Fruit fly (Drosophila melanogaster) whole organism, embryonic: ENCODE results near the gene sdk.

Source experiments
- CG11456 ChIP-seq: fragments of 200-800 bp; sonication (Bioruptor generic); IDR thresholded peaks from 3 replicates; pipeline ENCODE4 v1.3.6; 2022; ENCODE audit warnings: missing biosample characterization, missing genetic modification characterization
- CG12155 ChIP-seq: fragments of 200-800 bp; sonication (Bioruptor generic); optimal IDR thresholded peaks from 3 replicates; lab custom pipeline; 2016; ENCODE audit warnings: missing biosample characterization, missing genetic modification characterization
- CG13424 ChIP-seq: fragments of 200-800 bp; sonication (Bioruptor generic); optimal IDR thresholded peaks from 2 replicates; lab custom pipeline; 2019; ENCODE audit warnings: missing biosample characterization, mild to moderate bottlenecking, missing genetic modification characterization, moderate library complexity
- CG14014 ChIP-seq: fragments of 200-800 bp; sonication (Bioruptor generic); IDR thresholded peaks from 2 replicates; pipeline ENCODE4 v1.3.6; 2022; ENCODE audit warnings: missing biosample characterization, missing genetic modification characterization
- CG14710 ChIP-seq: fragments of 200-800 bp; sonication (Bioruptor generic); optimal IDR thresholded peaks from 3 replicates; lab custom pipeline; 2019; ENCODE audit warnings: missing biosample characterization, mild to moderate bottlenecking, missing genetic modification characterization, moderate library complexity
- CG14860 ChIP-seq: fragments of 200-800 bp; sonication (Bioruptor generic); IDR thresholded peaks from 3 replicates; pipeline ENCODE4 v1.3.6; 2022; ENCODE audit warnings: missing biosample characterization, missing genetic modification characterization; ENCODE audit not compliant: partially characterized antibody
- CG15269 ChIP-seq: fragments of 200-800 bp; sonication (Bioruptor generic); optimal IDR thresholded peaks from 2 replicates; lab custom pipeline; 2018; ENCODE audit warnings: missing biosample characterization, mild to moderate bottlenecking, missing genetic modification characterization, moderate library complexity
- CG2116 ChIP-seq: fragments of 200-800 bp; sonication (Bioruptor generic); optimal IDR thresholded peaks from 3 replicates; lab custom pipeline; 2018; ENCODE audit warnings: missing biosample characterization, mild to moderate bottlenecking, missing genetic modification characterization
- CG2129 ChIP-seq: fragments of 200-800 bp; sonication (Bioruptor generic); IDR thresholded peaks from 2 replicates; pipeline ENCODE4 v1.3.6; 2022; ENCODE audit warnings: missing biosample characterization, missing genetic modification characterization; ENCODE audit not compliant: partially characterized antibody
- CG30403 ChIP-seq: fragments of 200-800 bp; sonication (Bioruptor generic); optimal IDR thresholded peaks from 3 replicates; lab custom pipeline; 2016; ENCODE audit warnings: missing biosample characterization, missing genetic modification characterization
- CG31224 ChIP-seq: fragments of 200-800 bp; sonication (Bioruptor generic); IDR thresholded peaks from 2 replicates; pipeline ENCODE4 v1.3.6; 2022; ENCODE audit warnings: missing biosample characterization, missing genetic modification characterization
- CG31441 ChIP-seq: fragments of 200-800 bp; sonication (Bioruptor generic); IDR thresholded peaks from 2 replicates; pipeline ENCODE4 v1.3.6; 2022; ENCODE audit warnings: missing biosample characterization, missing genetic modification characterization
- CG34376 ChIP-seq: fragments of 200-800 bp; sonication (Bioruptor generic); optimal IDR thresholded peaks from 2 replicates; lab custom pipeline; 2018; ENCODE audit warnings: missing biosample characterization, mild to moderate bottlenecking, missing genetic modification characterization
- CG3847 ChIP-seq: fragments of 200-800 bp; sonication (Bioruptor generic); IDR thresholded peaks from 2 replicates; pipeline ENCODE4 v1.3.6; 2022; ENCODE audit warnings: missing biosample characterization, missing genetic modification characterization
- CG4617 ChIP-seq: fragments of 200-800 bp; sonication (Bioruptor generic); optimal IDR thresholded peaks from 3 replicates; lab custom pipeline; 2016; ENCODE audit warnings: missing biosample characterization, missing genetic modification characterization, borderline replicate concordance
- CG6791 ChIP-seq: fragments of 200-800 bp; sonication (Bioruptor generic); IDR thresholded peaks from 3 replicates; pipeline ENCODE4 v1.3.6; 2022; ENCODE audit warnings: missing biosample characterization, missing genetic modification characterization; ENCODE audit not compliant: partially characterized antibody
- CG9727 ChIP-seq: fragments of 200-800 bp; sonication (Bioruptor generic); optimal IDR thresholded peaks from 3 replicates; lab custom pipeline; 2017; ENCODE audit warnings: missing biosample characterization, mild to moderate bottlenecking, missing genetic modification characterization
- CG9817 ChIP-seq: fragments of 200-800 bp; sonication (Bioruptor generic); optimal IDR thresholded peaks from 2 replicates; lab custom pipeline; 2018; ENCODE audit warnings: missing biosample characterization, mild to moderate bottlenecking, missing genetic modification characterization, moderate library complexity
- CkIIα-i1 ChIP-seq: fragments of 200-800 bp; sonication (Bioruptor generic); IDR thresholded peaks from 2 replicates; pipeline ENCODE4 v1.3.6; 2022; ENCODE audit warnings: missing biosample characterization, missing genetic modification characterization
- Doc3 ChIP-seq: fragments of 200-800 bp; sonication (Bioruptor generic); IDR thresholded peaks from 3 replicates; pipeline ENCODE4 v1.3.6; 2022; ENCODE audit warnings: missing biosample characterization, missing genetic modification characterization; ENCODE audit not compliant: partially characterized antibody
- Ets65A ChIP-seq: fragments of 200-800 bp; sonication (Bioruptor generic); peaks from one replicate; lab custom pipeline; 2016; ENCODE audit warnings: missing biosample characterization, missing genetic modification characterization
- HLH4C ChIP-seq: fragments of 200-800 bp; sonication (Bioruptor generic); IDR thresholded peaks from 3 replicates; pipeline ENCODE4 v1.3.6; 2022; ENCODE audit warnings: missing biosample characterization, missing genetic modification characterization; ENCODE audit not compliant: partially characterized antibody
- HmgD ChIP-seq: fragments of 200-800 bp; sonication (Bioruptor generic); optimal IDR thresholded peaks from 3 replicates; lab custom pipeline; 2016; ENCODE audit warnings: missing biosample characterization, missing genetic modification characterization
- Hr3 ChIP-seq: fragments of 200-800 bp; sonication (Bioruptor generic); optimal IDR thresholded peaks from 3 replicates; lab custom pipeline; 2016; ENCODE audit warnings: missing biosample characterization, missing genetic modification characterization
- Mad ChIP-seq: fragments of 200-800 bp; sonication (Bioruptor generic); optimal IDR thresholded peaks from 2 replicates; lab custom pipeline; 2016; ENCODE audit warnings: missing biosample characterization, missing genetic modification characterization
- Nf-YC ChIP-seq: fragments of 200-800 bp; optimal IDR thresholded peaks from 3 replicates; lab custom pipeline; 2019; ENCODE audit warnings: missing biosample characterization, mild to moderate bottlenecking, missing genetic modification characterization, moderate library complexity
- NfI ChIP-seq: fragments of 200-800 bp; sonication (Bioruptor generic); optimal IDR thresholded peaks from 3 replicates; lab custom pipeline; 2018; ENCODE audit warnings: missing biosample characterization, mild to moderate bottlenecking, missing genetic modification characterization, moderate library complexity
- Ptx1 ChIP-seq: fragments of 200-800 bp; sonication (Bioruptor generic); IDR thresholded peaks from 2 replicates; pipeline ENCODE4 v1.3.6; 2022; ENCODE audit warnings: missing biosample characterization, missing genetic modification characterization
- Rfx ChIP-seq: fragments of 200-800 bp; sonication (Bioruptor generic); IDR thresholded peaks from 2 replicates; pipeline ENCODE4 v1.3.6; 2022; ENCODE audit warnings: missing biosample characterization, missing genetic modification characterization
- amos ChIP-seq: fragments of 200-800 bp; sonication (Bioruptor generic); IDR thresholded peaks from 2 replicates; pipeline ENCODE4 v1.3.6; 2022; ENCODE audit warnings: missing biosample characterization, missing genetic modification characterization; ENCODE audit not compliant: partially characterized antibody
- ato ChIP-seq: fragments of 200-800 bp; sonication (Bioruptor generic); IDR thresholded peaks from 2 replicates; pipeline ENCODE4 v1.3.6; 2022; ENCODE audit warnings: missing biosample characterization, missing genetic modification characterization; ENCODE audit not compliant: partially characterized antibody
- btn ChIP-seq: fragments of 200-800 bp; sonication (Bioruptor generic); optimal IDR thresholded peaks from 2 replicates; lab custom pipeline; 2016; ENCODE audit warnings: missing biosample characterization, missing genetic modification characterization
- cato ChIP-seq: fragments of 200-800 bp; sonication (Bioruptor generic); optimal IDR thresholded peaks from 2 replicates; lab custom pipeline; 2016; ENCODE audit warnings: missing biosample characterization, missing genetic modification characterization, borderline replicate concordance
- gfzf ChIP-seq: fragments of 200-800 bp; sonication (Bioruptor generic); optimal IDR thresholded peaks from 2 replicates; lab custom pipeline; 2016; ENCODE audit warnings: missing biosample characterization, mild to moderate bottlenecking, missing genetic modification characterization, moderate library complexity
- hbn ChIP-seq: fragments of 200-800 bp; sonication (Bioruptor generic); IDR thresholded peaks from 2 replicates; pipeline ENCODE4 v1.3.6; 2022; ENCODE audit warnings: missing biosample characterization, missing genetic modification characterization; ENCODE audit not compliant: partially characterized antibody
- her ChIP-seq: fragments of 200-800 bp; sonication (Bioruptor generic); optimal IDR thresholded peaks from 2 replicates; lab custom pipeline; 2016; ENCODE audit warnings: missing biosample characterization, missing genetic modification characterization
- insv ChIP-seq, 2 experiments: fragments of 200-800 bp; sonication (Bioruptor generic); optimal IDR thresholded peaks; 3 replicates each; lab custom pipeline; 2016 to 2018; ENCODE audit warnings: missing biosample characterization in 2 of 2, missing genetic modification characterization in 2 of 2
- lab ChIP-seq: fragments of 200-800 bp; sonication (Bioruptor generic); optimal IDR thresholded peaks from 3 replicates; lab custom pipeline; 2017; ENCODE audit warnings: missing biosample characterization, missing genetic modification characterization, mild to moderate bottlenecking, moderate library complexity, missing genetic modification reagents
- lilli ChIP-seq: fragments of 200-800 bp; sonication (Bioruptor generic); optimal IDR thresholded peaks from 3 replicates; lab custom pipeline; 2016; ENCODE audit warnings: missing biosample characterization, missing genetic modification characterization
- lola ChIP-seq, 3 experiments: fragments of >200 bp in 2 of 3; fragments of 200-800 bp in 1 of 3; sonication (Bioruptor generic) in 1 of 3; optimal IDR thresholded peaks; 2 replicates each; lab custom pipeline; 2017 to 2019; ENCODE audit warnings: missing biosample characterization in 3 of 3, missing genetic modification characterization in 3 of 3, mild to moderate bottlenecking in 1 of 3, moderate library complexity in 1 of 3
- mam ChIP-seq: fragments of 200-800 bp; sonication (Bioruptor generic); optimal IDR thresholded peaks from 3 replicates; lab custom pipeline; 2016; ENCODE audit warnings: missing biosample characterization, missing genetic modification characterization
- mirr ChIP-seq: fragments of 200-800 bp; sonication (Bioruptor generic); optimal IDR thresholded peaks from 3 replicates; lab custom pipeline; 2018; ENCODE audit warnings: missing biosample characterization, mild to moderate bottlenecking, missing genetic modification characterization
- nmo ChIP-seq: fragments of 200-800 bp; sonication (Bioruptor generic); optimal IDR thresholded peaks from 2 replicates; lab custom pipeline; 2018; ENCODE audit warnings: missing biosample characterization, mild to moderate bottlenecking, missing genetic modification characterization, moderate library complexity
- slbo ChIP-seq: fragments of 200-800 bp; sonication (Bioruptor generic); IDR thresholded peaks from 2 replicates; pipeline ENCODE4 v1.3.6; 2022; ENCODE audit warnings: missing biosample characterization, missing genetic modification characterization
- sna ChIP-seq: fragments of 200-800 bp; sonication (Bioruptor generic); IDR thresholded peaks from 2 replicates; pipeline ENCODE4 v1.3.6; 2022; ENCODE audit warnings: missing biosample characterization, missing genetic modification characterization; ENCODE audit not compliant: partially characterized antibody
- sug ChIP-seq: fragments of 200-800 bp; optimal IDR thresholded peaks from 2 replicates; lab custom pipeline; 2019; ENCODE audit warnings: missing biosample characterization, mild to moderate bottlenecking, missing genetic modification characterization, moderate library complexity
- zfh1 ChIP-seq: fragments of 200-800 bp; sonication (Bioruptor generic); IDR thresholded peaks from 3 replicates; pipeline ENCODE4 v1.3.6; 2022; ENCODE audit warnings: missing biosample characterization, missing genetic modification characterization

sdk gene

DNA sequence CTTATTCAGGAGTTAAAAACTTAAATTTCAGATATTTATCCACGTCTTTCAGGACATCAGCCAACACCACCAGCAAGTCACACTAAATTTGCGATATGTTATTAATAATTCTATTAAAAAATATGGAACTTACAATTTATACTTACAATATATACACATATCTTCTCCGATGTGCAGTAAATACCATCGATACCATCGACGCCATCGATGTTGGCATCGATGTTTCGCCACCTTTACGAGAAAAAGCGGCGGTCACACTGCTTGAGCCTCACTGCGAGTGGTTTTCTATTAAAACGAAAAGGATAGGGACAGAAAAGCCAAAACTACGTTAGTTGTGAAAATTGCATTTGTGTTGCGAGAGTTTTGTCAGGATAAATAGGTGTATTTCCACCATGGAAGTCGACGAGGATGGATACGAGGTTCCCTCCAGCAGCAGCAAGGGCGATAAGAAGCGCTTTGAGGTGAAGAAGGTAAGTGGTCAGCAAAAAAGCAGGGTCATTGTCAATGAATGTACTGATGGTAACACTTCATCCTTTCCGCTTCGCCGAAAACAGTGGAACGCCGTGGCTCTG, 39.5 kb upstream of the sdk start, which contains the start of gene Roc1a (continued):
- TF ChIP-seq CG11456 (GFP tag; lab: Robert Waterston, UW) (0 out of 3 replicates have a peak, but pooled peaks have one; percentile 20), NfI (GFP tag; lab: Kevin White, UChicago) (no peak), lilli (GFP tag; lab: Kevin White, UChicago) (no peak), gfzf (GFP tag; lab: Kevin White, UChicago) (peak; percentile 64), amos (peak; percentile 88), CG13424 (tag; lab: Kevin White, UChicago) (peak; percentile 20), Rfx (GFP tag; lab: Robert Waterston, UW) (peak; percentile 35; the same call in 1 of the 2 replicates), CG6791 (GFP tag; lab: Robert Waterston, UW) (peak; percentile 79), sug (tag; lab: Kevin White, UChicago) (peak; percentile 9), CG34376 (no peak), mirr (no peak), ato (GFP tag; lab: Robert Waterston, UW) (peak; percentile 46), Hr3 (GFP tag; lab: Kevin White, UChicago) (peak; percentile 8), CG31224 (GFP tag; lab: Robert Waterston, UW) (no peak), hbn (GFP tag; lab: Robert Waterston, UW) (peak; percentile 57), CG3847 (0 out of 2 replicates have a peak, but pooled peaks have one; percentile 22), lab (no peak), CG4617 (GFP tag; lab: Kevin White, UChicago) (peak; percentile 67), CG2116 (GFP tag; lab: Kevin White, UChicago) (peak; percentile 15), sna (GFP tag; lab: Robert Waterston, UW) (peak; percentile 15; the same call in 1 of the 2 replicates), Ptx1 (GFP tag; lab: Robert Waterston, UW) (no peak), her (GFP tag; lab: Kevin White, UChicago) (no peak), CkIIα-i1 (GFP tag; lab: Robert Waterston, UW) (no peak), CG14860 (GFP tag; lab: Robert Waterston, UW) (peak; percentile 76), CG9817 (tag; lab: Kevin White, UChicago) (peak; percentile 21), Ets65A (GFP tag; lab: Kevin White, UChicago) (peak; percentile 86), CG30403 (GFP tag; lab: Kevin White, UChicago) (peak; percentile 20), Doc3 (0 out of 3 replicates have a peak, but pooled peaks have one; percentile 12), cato (GFP tag; lab: Kevin White, UChicago) (no peak), nmo (GFP tag; lab: Kevin White, UChicago) (peak; percentile 23), mam (GFP tag; lab: Kevin White, UChicago) (no peak), insv (GFP tag; optimal IDR thresholded peaks at IDR 0.05; lab: Kevin White, UChicago) (no peak), CG9727 (peak; percentile 23), CG14014 (GFP tag; lab: Robert Waterston, UW) (no peak), zfh1 (0 out of 3 replicates have a peak, but pooled peaks have one; percentile 21), Mad (GFP tag; lab: Kevin White, UChicago) (no peak), CG2129 (GFP tag; lab: Robert Waterston, UW) (peak; percentile 28; the same call in 1 of the 2 replicates), btn (GFP tag; lab: Kevin White, UChicago) (no peak), CG31441 (GFP tag; lab: Robert Waterston, UW) (no peak), lola (GFP tag; optimal IDR thresholded peaks at IDR 0.05; lab: Kevin White, UChicago) (peak in 1 of 3 experiments; percentile 13), Nf-YC (peak; percentile 13), CG14710 (tag; lab: Kevin White, UChicago) (peak; percentile 32), CG15269 (no peak), slbo (GFP tag; lab: Robert Waterston, UW) (peak; percentile 21; the same call in 1 of the 2 replicates), CG12155 (GFP tag; lab: Kevin White, UChicago) (no peak), HmgD (GFP tag; lab: Kevin White, UChicago) (no peak), HLH4C (GFP tag; lab: Robert Waterston, UW) (peak; percentile 59)
